Fruit fly (Drosophila melanogaster): ENCODE measurements around the gene Bub3.
A peak's percentile ranks its signal among the peaks of the same experiment; 100 is the strongest.

The Bub3 gene

dm6 chr3R:29682152-29682600, 7.0 kb upstream of the Bub3 start, which contains the start of the genes CG7582 and Gycalpha99B:
Gene CG7582, minus strand, starts transcription at chr3R:29682278.
Gene Gycalpha99B, plus strand, starts transcription at chr3R:29682503.
- no peak for TF ChIP-seq pzg (GFP tag; optimal IDR thresholded peaks at IDR 0.05)
- TF ChIP-seq Neu2 (GFP tag; optimal IDR thresholded peaks at IDR 0.05; ENCODE audit: borderline replicate concordance) = no peak
- no peak for TF ChIP-seq CG33213 (GFP tag; optimal IDR thresholded peaks at IDR 0.05)
- no peak for TF ChIP-seq Dip3 (GFP tag; optimal IDR thresholded peaks at IDR 0.05)
- no peak for TF ChIP-seq lov (optimal IDR thresholded peaks at IDR 0.05)
- no peak for TF ChIP-seq lov (GFP tag; IDR thresholded peaks at IDR 0.05)
- TF ChIP-seq mld (GFP tag; IDR thresholded peaks at IDR 0.05; ENCODE audit: partially characterized antibody) = no peak
- no peak for TF ChIP-seq CG8359 (GFP tag; optimal IDR thresholded peaks at IDR 0.05; ENCODE audit: borderline replicate concordance)
- TF ChIP-seq CG4360 (GFP tag; IDR thresholded peaks at IDR 0.05) = no peak
- TF ChIP-seq nmo (GFP tag; optimal IDR thresholded peaks at IDR 0.05) = no peak
- peak; percentile 65 for TF ChIP-seq ewg (GFP tag; optimal IDR thresholded peaks at IDR 0.05)
- no peak for TF ChIP-seq Hmr (GFP tag; optimal IDR thresholded peaks at IDR 0.05)
- peak; percentile 64 for TF ChIP-seq onecut (GFP tag; IDR thresholded peaks at IDR 0.05)
- TF ChIP-seq hb (GFP tag; IDR thresholded peaks at IDR 0.05; ENCODE audit: partially characterized antibody) = no peak
- TF ChIP-seq CG34376 (GFP tag; optimal IDR thresholded peaks at IDR 0.05) = peak; percentile 3
- TF ChIP-seq Lhr (GFP tag; optimal IDR thresholded peaks at IDR 0.05) = no peak
- no peak for TF ChIP-seq Six4 (GFP tag; optimal IDR thresholded peaks at IDR 0.05)
- no peak for TF ChIP-seq lmd (GFP tag; IDR thresholded peaks at IDR 0.05)
- no peak for TF ChIP-seq CG17385 (GFP tag; optimal IDR thresholded peaks at IDR 0.05)
- TF ChIP-seq CG10431 (GFP tag; optimal IDR thresholded peaks at IDR 0.05) = no peak
- TF ChIP-seq prd (optimal IDR thresholded peaks at IDR 0.05) = no peak
- no peak for TF ChIP-seq prd (GFP tag; IDR thresholded peaks at IDR 0.05)
- TF ChIP-seq CG34224 (GFP tag; IDR thresholded peaks at IDR 0.05; ENCODE audit: partially characterized antibody) = 0 out of 3 replicates have a peak, but pooled peaks have one; percentile 13
- TF ChIP-seq abd-A (tag; optimal IDR thresholded peaks at IDR 0.05) = peak; percentile 24
- no peak for TF ChIP-seq wdn (GFP tag; IDR thresholded peaks at IDR 0.05)
- TF ChIP-seq nerfin-1 (tag; optimal IDR thresholded peaks at IDR 0.05) = peak; percentile 71
- TF ChIP-seq CG6689 (GFP tag; IDR thresholded peaks at IDR 0.05) = peak; percentile 82
- no peak for TF ChIP-seq E2f2 (GFP tag; IDR thresholded peaks at IDR 0.05)
- no peak for TF ChIP-seq CG2202 (tag; optimal IDR thresholded peaks at IDR 0.05)
- TF ChIP-seq CG14667 (GFP tag; IDR thresholded peaks at IDR 0.05) = no peak
- no peak for TF ChIP-seq shn (GFP tag; optimal IDR thresholded peaks at IDR 0.05)
- TF ChIP-seq sob (GFP tag; IDR thresholded peaks at IDR 0.05) = no peak
- TF ChIP-seq yki (optimal IDR thresholded peaks at IDR 0.05) = peak; percentile 65
- TF ChIP-seq CG2199 (GFP tag; IDR thresholded peaks at IDR 0.05) = 0 out of 3 replicates have a peak, but pooled peaks have one; percentile 9
- no peak for TF ChIP-seq chif (GFP tag; optimal IDR thresholded peaks at IDR 0.05)
- no peak for TF ChIP-seq ase (GFP tag; IDR thresholded peaks at IDR 0.05)
- peak; percentile 22; the same call in 1 of the 2 replicates for TF ChIP-seq CG32532 (GFP tag; IDR thresholded peaks at IDR 0.05)
- peak; percentile 44 for TF ChIP-seq nom (GFP tag; optimal IDR thresholded peaks at IDR 0.05)
- no peak for TF ChIP-seq Sox100B (GFP tag; optimal IDR thresholded peaks at IDR 0.05)
- no peak for TF ChIP-seq CG10274 (GFP tag; optimal IDR thresholded peaks at IDR 0.05)
- TF ChIP-seq otp (GFP tag; IDR thresholded peaks at IDR 0.05) = no peak
- no peak for TF ChIP-seq CG16815 (GFP tag; optimal IDR thresholded peaks at IDR 0.05)
- TF ChIP-seq CG10321 (GFP tag; IDR thresholded peaks at IDR 0.05) = no peak
- no peak for TF ChIP-seq vfl (GFP tag; optimal IDR thresholded peaks at IDR 0.05)
- TF ChIP-seq kah (GFP tag; optimal IDR thresholded peaks at IDR 0.05) = peak; percentile 52
- TF ChIP-seq inv (GFP tag; IDR thresholded peaks at IDR 0.05; ENCODE audit: partially characterized antibody) = no peak
- no peak for TF ChIP-seq ro (GFP tag; IDR thresholded peaks at IDR 0.05)
- no peak for TF ChIP-seq emc (GFP tag; optimal IDR thresholded peaks at IDR 0.05)
- TF ChIP-seq amos (GFP tag; IDR thresholded peaks at IDR 0.05; ENCODE audit: partially characterized antibody) = no peak
- TF ChIP-seq tll (GFP tag; optimal IDR thresholded peaks at IDR 0.05) = no peak
- TF ChIP-seq CTCF (GFP tag; optimal IDR thresholded peaks at IDR 0.05) = peak; percentile 64
- TF ChIP-seq Pdp1 (GFP tag; optimal IDR thresholded peaks at IDR 0.05) = peak in 1 of 2 experiments; percentile 80
